Fruit fly (Drosophila melanogaster): ENCODE results near the gene Apl.

Apl gene

DNA sequence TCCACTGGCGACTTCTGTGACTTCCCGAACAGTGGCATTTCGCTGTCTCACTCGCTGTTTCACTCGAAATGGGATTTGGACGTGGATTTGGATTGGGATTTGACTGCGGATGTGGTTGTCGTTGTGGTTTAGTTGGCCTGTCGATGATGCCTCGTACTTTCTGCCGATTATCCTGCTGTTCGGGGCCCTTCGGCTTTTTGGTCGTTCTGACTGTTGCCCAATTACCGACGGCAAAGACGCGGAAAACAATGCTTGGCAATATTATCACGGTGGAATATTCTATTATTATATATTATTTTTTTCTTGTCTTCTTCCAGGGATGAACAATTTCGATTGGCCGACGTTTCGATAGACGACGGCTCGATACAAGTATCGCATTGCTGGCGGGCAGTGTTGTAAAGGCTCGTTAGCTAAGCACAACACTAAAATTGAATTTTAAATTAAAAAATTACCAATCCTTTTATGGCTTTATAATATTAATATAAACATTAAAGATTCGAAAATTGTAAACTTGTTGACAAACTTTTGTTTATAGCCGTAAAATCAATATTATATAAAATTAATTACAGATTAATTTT lies 20.2 kb downstream of the Apl start, which contains the start of gene Mo25 (continued):
- peak; percentile 65 for TF ChIP-seq CG15514 (GFP tag; optimal IDR thresholded peaks at IDR 0.05)
- TF ChIP-seq HLH54F (GFP tag; optimal IDR thresholded peaks at IDR 0.05): peak; percentile 13
- no peak for TF ChIP-seq cas (GFP tag; IDR thresholded peaks at IDR 0.05)
- TF ChIP-seq rib (GFP tag; IDR thresholded peaks at IDR 0.05): no peak
- peak; percentile 86 for TF ChIP-seq amos (GFP tag; IDR thresholded peaks at IDR 0.05; ENCODE audit: partially characterized antibody)
- TF ChIP-seq Ptx1 (GFP tag; IDR thresholded peaks at IDR 0.05): no peak
- TF ChIP-seq Bgb (GFP tag; IDR thresholded peaks at IDR 0.05; ENCODE audit: partially characterized antibody): peak; percentile 83
- no peak for TF ChIP-seq slou (GFP tag; optimal IDR thresholded peaks at IDR 0.05)
- TF ChIP-seq HLH4C (GFP tag; IDR thresholded peaks at IDR 0.05; ENCODE audit: partially characterized antibody): peak; percentile 66; the same call in 2 of the 3 replicates
- no peak for TF ChIP-seq jigr1 (GFP tag; IDR thresholded peaks at IDR 0.05)
- TF ChIP-seq CG10431 (GFP tag; optimal IDR thresholded peaks at IDR 0.05): peak; percentile 26
- TF ChIP-seq phol (tag; optimal IDR thresholded peaks at IDR 0.05): peak; percentile 40
- peak; percentile 45 for TF ChIP-seq gem (tag; optimal IDR thresholded peaks at IDR 0.05)
- TF ChIP-seq CG34224 (GFP tag; IDR thresholded peaks at IDR 0.05; ENCODE audit: partially characterized antibody): peak; percentile 83
- peak; percentile 64 for TF ChIP-seq sna (GFP tag; IDR thresholded peaks at IDR 0.05; ENCODE audit: partially characterized antibody)
- TF ChIP-seq sens (GFP tag): peak; percentile 2
- TF ChIP-seq NfI (GFP tag; optimal IDR thresholded peaks at IDR 0.05): peak; percentile 46
- TF ChIP-seq CG17829 (tag; optimal IDR thresholded peaks at IDR 0.05): peak; percentile 56
- TF ChIP-seq bsh (GFP tag; optimal IDR thresholded peaks at IDR 0.05): peak in 1 of 2 experiments; percentile 18
- TF ChIP-seq NFAT (GFP tag; IDR thresholded peaks at IDR 0.05): peak; percentile 49; the same call in 1 of the 2 replicates
- peak; percentile 56 for TF ChIP-seq CG30403 (GFP tag; optimal IDR thresholded peaks at IDR 0.05)
- peak; percentile 49 for TF ChIP-seq CG1603 (tag; optimal IDR thresholded peaks at IDR 0.05)
- peak; percentile 52 for TF ChIP-seq CG32532 (GFP tag; IDR thresholded peaks at IDR 0.05)
- TF ChIP-seq CG14441 (GFP tag; IDR thresholded peaks at IDR 0.05): no peak
- no peak for TF ChIP-seq pnt (GFP tag; optimal IDR thresholded peaks at IDR 0.05)
- peak; percentile 7 for TF ChIP-seq Abd-B (GFP tag; optimal IDR thresholded peaks at IDR 0.05)
- TF ChIP-seq Nf-YC (tag; optimal IDR thresholded peaks at IDR 0.05): peak; percentile 59
- TF ChIP-seq Lpt (GFP tag; optimal IDR thresholded peaks at IDR 0.05): no peak
- TF ChIP-seq Stat92E (GFP tag; optimal IDR thresholded peaks at IDR 0.05): no peak
- TF ChIP-seq NC2β (GFP tag; optimal IDR thresholded peaks at IDR 0.05): no peak
- TF ChIP-seq fru (optimal IDR thresholded peaks at IDR 0.05): no peak
- peak; percentile 71 for TF ChIP-seq CG3847 (GFP tag; IDR thresholded peaks at IDR 0.05)
- TF ChIP-seq CG4820 (GFP tag; optimal IDR thresholded peaks at IDR 0.05): peak; percentile 14
- peak; percentile 96 for TF ChIP-seq stwl (tag; optimal IDR thresholded peaks at IDR 0.05)
- peak; percentile 40 for TF ChIP-seq ind (GFP tag; optimal IDR thresholded peaks at IDR 0.05)
- no peak for TF ChIP-seq trh (GFP tag; optimal IDR thresholded peaks at IDR 0.05)
- TF ChIP-seq knrl (GFP tag; IDR thresholded peaks at IDR 0.05; ENCODE audit: partially characterized antibody): peak; percentile 74
- TF ChIP-seq eyg (GFP tag; optimal IDR thresholded peaks at IDR 0.05): no peak
- no peak for TF ChIP-seq Spps (tag; optimal IDR thresholded peaks at IDR 0.05)
- no peak for TF ChIP-seq CG6175 (GFP tag; IDR thresholded peaks at IDR 0.05)
- peak; percentile 11 for TF ChIP-seq CG18599 (GFP tag; optimal IDR thresholded peaks at IDR 0.05)
- TF ChIP-seq pzg (GFP tag; optimal IDR thresholded peaks at IDR 0.05): peak; percentile 80
- TF ChIP-seq dmrt11E (tag; optimal IDR thresholded peaks at IDR 0.05): peak; percentile 14
- peak; percentile 39 for TF ChIP-seq Bteb2 (GFP tag; optimal IDR thresholded peaks at IDR 0.05)
- TF ChIP-seq tio (GFP tag; optimal IDR thresholded peaks at IDR 0.05): no peak
- TF ChIP-seq Trl (optimal IDR thresholded peaks at IDR 0.05): no peak
- no peak for TF ChIP-seq Trl (GFP tag; optimal IDR thresholded peaks at IDR 0.05)
- 0 out of 2 replicates have a peak, but pooled peaks have one; percentile 16 for TF ChIP-seq E2f1 (GFP tag; IDR thresholded peaks at IDR 0.05)
- TF ChIP-seq CG3995 (GFP tag; optimal IDR thresholded peaks at IDR 0.05): peak; percentile 13
- peak; percentile 58; the same call in 2 of the 3 replicates for TF ChIP-seq row (GFP tag; IDR thresholded peaks at IDR 0.05)

All from whole organism, embryonic.